Fruit fly (Drosophila melanogaster) whole organism, pupa: Measurements from ENCODE around the gene lectin-21Cb.
A peak's percentile ranks its signal among the peaks of the same experiment; 100 is the strongest.

Source experiments
- CG10348 ChIP-seq: fragments of 200-800 bp; sonication (Bioruptor generic); IDR thresholded peaks from 2 replicates; pipeline ENCODE4 v1.3.6; 2022; ENCODE audit warnings: missing biosample characterization, missing genetic modification characterization
- CG12605 ChIP-seq: fragments of 200-800 bp; sonication (Bioruptor generic); IDR thresholded peaks from 2 replicates; pipeline ENCODE4 v1.3.6; 2022; ENCODE audit warnings: missing biosample characterization, missing genetic modification characterization
- CG13204 ChIP-seq: fragments of 200-800 bp; sonication (Bioruptor generic); optimal IDR thresholded peaks from 2 replicates; lab custom pipeline; 2018; ENCODE audit warnings: missing biosample characterization, mild to moderate bottlenecking, missing genetic modification characterization, moderate library complexity
- CG14655 ChIP-seq: fragments of 200-800 bp; sonication (Bioruptor generic); optimal IDR thresholded peaks from 3 replicates; lab custom pipeline; 2017; ENCODE audit warnings: mild to moderate bottlenecking, missing biosample characterization, missing genetic modification reagents, missing genetic modification characterization
- CG15710 ChIP-seq: fragments of 200-800 bp; sonication (Bioruptor generic); optimal IDR thresholded peaks from 2 replicates; lab custom pipeline; 2018; ENCODE audit warnings: missing biosample characterization, mild to moderate bottlenecking, missing genetic modification characterization, moderate library complexity
- CG17806 ChIP-seq: fragments of 200-800 bp; sonication (Bioruptor generic); optimal IDR thresholded peaks from 2 replicates; lab custom pipeline; 2018; ENCODE audit warnings: missing biosample characterization, mild to moderate bottlenecking, missing genetic modification characterization, moderate library complexity
- CG32121 ChIP-seq: fragments of 200-800 bp; sonication (Bioruptor generic); IDR thresholded peaks from 2 replicates; pipeline ENCODE4 v1.3.6; 2022; ENCODE audit warnings: missing biosample characterization, missing genetic modification characterization
- CG34367 ChIP-seq: fragments of 200-800 bp; sonication (Bioruptor generic); optimal IDR thresholded peaks from 2 replicates; lab custom pipeline; 2018; ENCODE audit warnings: missing biosample characterization, mild to moderate bottlenecking, missing genetic modification characterization
- CG4496 ChIP-seq: fragments of 200-800 bp; sonication (Bioruptor generic); IDR thresholded peaks from 3 replicates; pipeline ENCODE4 v1.3.6; 2022; ENCODE audit warnings: missing biosample characterization, missing genetic modification characterization
- CG8159 ChIP-seq: fragments of 200-800 bp; sonication (Bioruptor generic); optimal IDR thresholded peaks from 3 replicates; lab custom pipeline; 2018; ENCODE audit warnings: missing biosample characterization, mild to moderate bottlenecking, missing genetic modification characterization, moderate library complexity
- CG8301 ChIP-seq: fragments of 200-800 bp; sonication (Bioruptor generic); optimal IDR thresholded peaks from 2 replicates; lab custom pipeline; 2018; ENCODE audit warnings: missing biosample characterization, mild to moderate bottlenecking, missing genetic modification characterization
- CG9948 ChIP-seq: fragments of 200-800 bp; sonication (Bioruptor generic); optimal IDR thresholded peaks from 2 replicates; lab custom pipeline; 2018; ENCODE audit warnings: missing biosample characterization, mild to moderate bottlenecking, missing genetic modification characterization, moderate library complexity
- D1 ChIP-seq: fragments of 200-800 bp; sonication (Bioruptor generic); optimal IDR thresholded peaks from 2 replicates; lab custom pipeline; 2018; ENCODE audit warnings: missing biosample characterization, mild to moderate bottlenecking, missing genetic modification characterization, moderate library complexity
- EcR ChIP-seq: fragments of 200-800 bp; sonication (Bioruptor generic); optimal IDR thresholded peaks from 3 replicates; lab custom pipeline; 2019; ENCODE audit warnings: missing biosample characterization, missing genetic modification characterization, mild to moderate bottlenecking, moderate library complexity, missing genetic modification reagents
- Ets98B ChIP-seq: fragments of 200-800 bp; sonication (Bioruptor generic); IDR thresholded peaks from 2 replicates; pipeline ENCODE4 v1.3.6; 2022; ENCODE audit warnings: missing biosample characterization, missing genetic modification characterization
- Pif1A ChIP-seq: fragments of 200-800 bp; sonication (Bioruptor generic); optimal IDR thresholded peaks from 3 replicates; lab custom pipeline; 2016; ENCODE audit warnings: missing biosample characterization, missing genetic modification characterization
- Pif1B ChIP-seq: fragments of 200-800 bp; sonication (Bioruptor generic); optimal IDR thresholded peaks from 3 replicates; lab custom pipeline; 2016; ENCODE audit warnings: missing biosample characterization, missing genetic modification characterization
- Snoo ChIP-seq: fragments of 200-800 bp; sonication (Bioruptor generic); optimal IDR thresholded peaks from 3 replicates; lab custom pipeline; 2017; ENCODE audit warnings: missing biosample characterization, mild to moderate bottlenecking, missing genetic modification characterization, inconsistent platforms
- fd96Ca ChIP-seq: fragments of 200-800 bp; sonication (Bioruptor generic); IDR thresholded peaks from 3 replicates; pipeline ENCODE4 v1.3.6; 2022; ENCODE audit warnings: missing biosample characterization, missing genetic modification characterization
- gl ChIP-seq: fragments of 200-800 bp; sonication (Bioruptor generic); optimal IDR thresholded peaks from 2 replicates; lab custom pipeline; 2018; ENCODE audit warnings: missing biosample characterization, mild to moderate bottlenecking, missing genetic modification characterization
- rn ChIP-seq: fragments of 200-800 bp; sonication (Bioruptor generic); IDR thresholded peaks from 2 replicates; pipeline ENCODE4 v1.3.6; 2022; ENCODE audit warnings: missing biosample characterization, missing genetic modification characterization

Gene lectin-21Cb

dm6 chr2L:608143-608542 is 12.9 kb downstream of the lectin-21Cb start:
- TF ChIP-seq CG34367 (tag; lab: Kevin White, UChicago) (peak; percentile 79), D1 (tag; lab: Kevin White, UChicago) (no peak), rn (no peak), CG8159 (peak; percentile 72), Snoo (tag; lab: Kevin White, UChicago) (no peak), Pif1B (GFP tag; lab: Kevin White, UChicago) (peak; percentile 60), CG10348 (GFP tag; lab: Robert Waterston, UW) (no peak), CG9948 (tag; lab: Kevin White, UChicago) (peak; percentile 74), fd96Ca (GFP tag; lab: Robert Waterston, UW) (peak; percentile 79), gl (tag; lab: Kevin White, UChicago) (peak; percentile 32), EcR (GFP tag; lab: Kevin White, UChicago) (no peak), CG15710 (tag; lab: Kevin White, UChicago) (peak; percentile 81), CG14655 (GFP tag; lab: Kevin White, UChicago) (peak; percentile 84), CG13204 (peak; percentile 59), CG17806 (peak; percentile 75), CG4496 (GFP tag; lab: Robert Waterston, UW) (peak; percentile 82), Pif1A (peak; percentile 69), CG32121 (peak; percentile 52; the same call in 1 of the 2 replicates), Ets98B (GFP tag; lab: Robert Waterston, UW) (peak; percentile 71), CG8301 (peak; percentile 80), CG12605 (peak; percentile 59)

dm6 chr2L:606952-607351 is 14.0 kb downstream of the lectin-21Cb start:
- TF ChIP-seq EcR (GFP tag; lab: Kevin White, UChicago): no peak
- TF ChIP-seq rn: no peak
- TF ChIP-seq CG32121: no peak
- TF ChIP-seq D1 (tag; lab: Kevin White, UChicago): no peak
- peak; percentile 41 for TF ChIP-seq CG8159
- no peak for TF ChIP-seq gl (tag; lab: Kevin White, UChicago)
- TF ChIP-seq CG8301: peak; percentile 24
- TF ChIP-seq Pif1B (GFP tag; lab: Kevin White, UChicago): peak; percentile 19
- peak; percentile 38 for TF ChIP-seq CG9948 (tag; lab: Kevin White, UChicago)
- TF ChIP-seq CG14655 (GFP tag; lab: Kevin White, UChicago): peak; percentile 50
- no peak for TF ChIP-seq CG13204
- no peak for TF ChIP-seq CG10348 (GFP tag; lab: Robert Waterston, UW)
- TF ChIP-seq Snoo (tag; lab: Kevin White, UChicago): no peak
- TF ChIP-seq CG17806: peak; percentile 50
- TF ChIP-seq CG15710 (tag; lab: Kevin White, UChicago): peak; percentile 25
- peak; percentile 45 for TF ChIP-seq Pif1A
- peak; percentile 35 for TF ChIP-seq CG34367 (tag; lab: Kevin White, UChicago)
- TF ChIP-seq CG12605: no peak
- TF ChIP-seq fd96Ca (GFP tag; lab: Robert Waterston, UW): no peak
- no peak for TF ChIP-seq CG4496 (GFP tag; lab: Robert Waterston, UW)
- no peak for TF ChIP-seq Ets98B (GFP tag; lab: Robert Waterston, UW)

dm6 chr2L:606165-606564 is 14.8 kb downstream of the lectin-21Cb start:
- TF ChIP-seq Ets98B (GFP tag; lab: Robert Waterston, UW) (peak; percentile 92), CG17806 (peak; percentile 74), CG10348 (GFP tag; lab: Robert Waterston, UW) (peak; percentile 54; the same call in 1 of the 2 replicates), CG13204 (no peak), CG12605 (peak; percentile 87), gl (tag; lab: Kevin White, UChicago) (no peak), Pif1A (peak; percentile 73), CG9948 (tag; lab: Kevin White, UChicago) (peak; percentile 72), CG14655 (GFP tag; lab: Kevin White, UChicago) (peak; percentile 88), rn (peak; percentile 72), CG4496 (GFP tag; lab: Robert Waterston, UW) (peak; percentile 93), CG8159 (peak; percentile 71), Snoo (tag; lab: Kevin White, UChicago) (peak; percentile 38), CG15710 (tag; lab: Kevin White, UChicago) (peak; percentile 75), EcR (GFP tag; lab: Kevin White, UChicago) (no peak), Pif1B (GFP tag; lab: Kevin White, UChicago) (peak; percentile 72), fd96Ca (GFP tag; lab: Robert Waterston, UW) (peak; percentile 93), CG8301 (peak; percentile 89), D1 (tag; lab: Kevin White, UChicago) (no peak), CG34367 (tag; lab: Kevin White, UChicago) (peak; percentile 34), CG32121 (peak; percentile 92)

dm6 chr2L:604060-604459 is 16.9 kb downstream of the lectin-21Cb start:
- peak; percentile 87 for TF ChIP-seq Ets98B (GFP tag; lab: Robert Waterston, UW)
- TF ChIP-seq EcR (GFP tag; lab: Kevin White, UChicago): no peak
- TF ChIP-seq Snoo (tag; lab: Kevin White, UChicago): no peak
- TF ChIP-seq CG14655 (GFP tag; lab: Kevin White, UChicago): peak; percentile 69
- TF ChIP-seq CG8301: peak; percentile 73
- TF ChIP-seq CG12605: peak; percentile 51; the same call in 1 of the 2 replicates
- TF ChIP-seq fd96Ca (GFP tag; lab: Robert Waterston, UW): peak; percentile 86
- peak; percentile 89 for TF ChIP-seq CG4496 (GFP tag; lab: Robert Waterston, UW)
- 0 out of 2 replicates have a peak, but pooled peaks have one; percentile 33 for TF ChIP-seq CG10348 (GFP tag; lab: Robert Waterston, UW)
- no peak for TF ChIP-seq gl (tag; lab: Kevin White, UChicago)
- TF ChIP-seq CG32121: peak; percentile 85
- peak; percentile 41 for TF ChIP-seq CG17806
- TF ChIP-seq CG8159: no peak
- peak; percentile 1 for TF ChIP-seq Pif1B (GFP tag; lab: Kevin White, UChicago)
- no peak for TF ChIP-seq rn
- TF ChIP-seq Pif1A: peak; percentile 23
- no peak for TF ChIP-seq CG13204
- no peak for TF ChIP-seq D1 (tag; lab: Kevin White, UChicago)

dm6 chr2L:602439-602879 is 18.5 kb downstream of the lectin-21Cb start, which contains the start of gene CG13689:
Gene CG13689 (plus strand): TSS chr2L:602813.
- peak; percentile 26 for TF ChIP-seq Pif1B (GFP tag; lab: Kevin White, UChicago)
- TF ChIP-seq Pif1A: peak; percentile 2
- peak; percentile 65 for TF ChIP-seq D1 (tag; lab: Kevin White, UChicago)
- TF ChIP-seq CG14655 (GFP tag; lab: Kevin White, UChicago): no peak
- TF ChIP-seq CG10348 (GFP tag; lab: Robert Waterston, UW): no peak
- TF ChIP-seq CG8301: no peak
- TF ChIP-seq CG4496 (GFP tag; lab: Robert Waterston, UW): no peak
- TF ChIP-seq, all 21 proteins: peak for 3
